Worm (Caenorhabditis elegans) whole organism, mixed stage, embryonic: ENCODE results near the gene F15E6.4.
A peak's percentile ranks its signal among the peaks of the same experiment; 100 is the strongest.

Experiments used
- elt-3 ChIP-seq: fragments of 150-350 bp; optimal IDR thresholded peaks from 2 replicates; lab custom pipeline; 2014; ENCODE audit warnings: missing biosample characterization, missing genetic modification characterization
- lin-13 ChIP-seq: fragments of 150-350 bp; optimal IDR thresholded peaks from 2 replicates; lab custom pipeline; 2014; ENCODE audit warnings: missing biosample characterization, missing genetic modification characterization
- mab-5 ChIP-seq: fragments of 150-350 bp; optimal IDR thresholded peaks from 2 replicates; lab custom pipeline; 2014; ENCODE audit warnings: missing biosample characterization, missing genetic modification characterization
- nhr-12 ChIP-seq: fragments of 150-350 bp; optimal IDR thresholded peaks from 2 replicates; lab custom pipeline; 2014; ENCODE audit warnings: missing biosample characterization, missing genetic modification characterization
- nhr-237 ChIP-seq: fragments of 150-350 bp; optimal IDR thresholded peaks from 2 replicates; lab custom pipeline; 2014; ENCODE audit warnings: missing biosample characterization, missing genetic modification characterization
- nhr-28 ChIP-seq: fragments of 150-350 bp; optimal IDR thresholded peaks from 2 replicates; lab custom pipeline; 2014; ENCODE audit warnings: missing biosample characterization, missing genetic modification characterization
- snpc-4 ChIP-seq: fragments of 150-350 bp; optimal IDR thresholded peaks from 2 replicates; lab custom pipeline; 2014; ENCODE audit warnings: missing biosample characterization, missing genetic modification characterization
- sptf-1 ChIP-seq: sonication (generic microtip); optimal IDR thresholded peaks from 2 replicates; lab custom pipeline; 2017; ENCODE audit warnings: mild to moderate bottlenecking, missing genetic modification characterization, moderate library complexity, missing compliant biosample characterization
- unc-62 ChIP-seq: fragments of 150-350 bp; optimal IDR thresholded peaks from 2 replicates; lab custom pipeline; 2014; ENCODE audit warnings: missing biosample characterization, missing genetic modification reagents, missing genetic modification characterization
- ztf-11 ChIP-seq: fragments of 150-350 bp; optimal IDR thresholded peaks from 2 replicates; lab custom pipeline; 2014; ENCODE audit warnings: missing biosample characterization, missing genetic modification characterization

DNA sequence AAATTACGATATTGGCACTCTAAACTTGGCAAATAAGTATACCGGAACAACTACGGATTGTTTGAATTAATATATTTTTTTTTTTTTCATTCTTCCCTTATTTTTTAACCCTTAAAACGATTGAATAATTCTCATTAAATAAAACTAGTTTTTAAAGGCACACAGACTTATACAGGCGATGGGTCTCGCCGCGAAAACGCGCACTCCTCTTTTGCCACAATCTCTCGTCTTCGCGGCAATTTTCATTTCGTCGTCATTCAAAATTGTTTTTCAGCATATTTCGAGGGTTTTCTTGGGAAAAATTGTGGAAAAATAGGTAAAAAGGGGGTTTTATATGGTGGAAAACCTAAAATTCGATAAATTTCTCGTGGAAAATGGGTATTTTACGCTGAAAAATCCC lies 43.9 kb upstream of the F15E6.4 start:
- TF ChIP-seq unc-62 (GFP tag; lab: Kevin White, UChicago) (no peak), nhr-12 (tag; lab: Kevin White, UChicago) (no peak), elt-3 (tag; lab: Kevin White, UChicago) (no peak), ztf-11 (tag; lab: Kevin White, UChicago) (no peak), lin-13 (peak; percentile 15), nhr-28 (no peak), mab-5 (tag; lab: Kevin White, UChicago) (no peak), sptf-1 (tag; lab: Kevin White, UChicago) (peak; percentile 29), nhr-237 (tag; lab: Kevin White, UChicago) (no peak), snpc-4 (tag; lab: Kevin White, UChicago) (no peak)
